Worm (Caenorhabditis elegans): ENCODE results near the gene F33H12.1.

F33H12.1 gene

ce11 chrII:2638062-2638461, 37.8 kb downstream of the F33H12.1 start, which contains the start of gene F22E5.9:
Gene F22E5.9 (plus strand): TSS chrII:2638388.
- TF ChIP-seq Y22D7AL.16 (tag; optimal IDR thresholded peaks at IDR 0.05) (no peak), pqm-1 (tag; optimal IDR thresholded peaks at IDR 0.05) (no peak), pha-2 (tag; optimal IDR thresholded peaks at IDR 0.05) (no peak), gmeb-2 (tag; optimal IDR thresholded peaks at IDR 0.05) (no peak), pat-9 (tag; optimal IDR thresholded peaks at IDR 0.05) (no peak), hlh-6 (tag; optimal IDR thresholded peaks at IDR 0.05) (no peak), zip-5 (tag; optimal IDR thresholded peaks at IDR 0.05) (no peak), hlh-15 (tag; optimal IDR thresholded peaks at IDR 0.05) (no peak), ceh-6 (GFP tag; optimal IDR thresholded peaks at IDR 0.05) (no peak), tbx-7 (tag; optimal IDR thresholded peaks at IDR 0.05) (no peak), ceh-14 (tag; optimal IDR thresholded peaks at IDR 0.05) (no peak), nfya-1 (tag; optimal IDR thresholded peaks at IDR 0.05) (no peak), lim-6 (tag; optimal IDR thresholded peaks at IDR 0.05) (no peak)

DNA sequence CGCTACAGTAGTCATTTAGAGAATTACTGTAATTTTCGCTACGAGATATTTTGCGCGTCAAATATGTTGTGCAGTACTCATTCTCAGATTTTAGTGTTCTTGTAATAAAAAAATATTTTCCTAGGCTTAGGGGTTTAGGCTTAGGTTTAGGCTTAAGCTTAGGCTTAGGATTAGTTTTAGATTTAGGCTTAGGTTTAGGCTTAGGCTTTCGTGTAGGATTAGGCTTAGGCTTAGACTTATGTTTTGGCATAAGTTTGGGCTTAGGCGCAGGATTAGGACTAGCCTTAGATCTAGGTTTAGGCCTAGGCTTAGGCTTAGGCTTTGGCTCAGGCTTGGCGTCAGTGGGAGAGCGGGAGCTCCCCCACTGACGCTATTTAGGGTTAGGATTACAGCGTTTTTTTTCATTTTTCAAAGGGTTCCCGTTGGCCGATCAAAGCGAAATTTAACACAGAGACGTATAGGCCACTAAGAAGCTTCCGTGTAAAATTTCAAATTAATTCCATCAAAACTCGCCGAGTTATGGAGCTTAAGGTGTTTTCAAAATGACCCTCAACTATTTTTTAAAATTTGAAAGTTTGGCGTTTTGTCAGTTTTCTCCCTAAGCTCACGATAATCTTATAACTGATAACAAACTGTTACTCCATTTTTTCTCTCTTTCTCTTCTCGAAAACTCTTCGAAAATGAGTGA, 39.3 kb downstream of the F33H12.1 start, which contains the start of gene F22E5.8:
Gene F22E5.8 (plus strand): TSS at position 638 of the 688 bp plus-strand sequence.
- TF ChIP-seq dve-1 (tag; optimal IDR thresholded peaks at IDR 0.05) = peak; percentile 75

DNA sequence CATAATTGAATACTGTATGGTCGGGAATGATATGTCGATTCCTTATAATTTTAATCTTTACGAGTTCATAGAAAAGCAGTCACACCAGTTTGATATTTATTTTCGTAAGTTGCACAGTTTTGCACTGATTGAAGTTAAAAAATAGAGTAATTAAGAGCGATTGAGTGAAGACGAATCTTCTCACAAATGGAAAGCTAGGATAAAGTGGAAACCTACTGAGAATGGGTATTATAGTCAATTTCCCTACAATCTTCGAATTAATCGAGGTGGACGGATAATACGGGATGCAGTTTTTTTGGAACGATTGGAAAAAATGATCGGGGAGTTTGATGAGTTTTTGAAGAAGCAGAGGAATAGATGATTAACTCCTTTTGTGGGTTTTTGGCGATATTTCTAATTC, 40.7 kb downstream of the F33H12.1 start, which contains the start of gene F22E5.23:
Gene F22E5.23 (plus strand): TSS at position 301 of the 400 bp plus-strand sequence.
- TF ChIP-seq pat-9 (tag; optimal IDR thresholded peaks at IDR 0.05) (no peak), ceh-9 (tag; optimal IDR thresholded peaks at IDR 0.05) (no peak), unc-42 (tag; optimal IDR thresholded peaks at IDR 0.05) (no peak), hlh-6 (tag; optimal IDR thresholded peaks at IDR 0.05) (no peak), hlh-13 (GFP tag; optimal IDR thresholded peaks at IDR 0.05) (no peak), madf-2 (tag; optimal IDR thresholded peaks at IDR 0.05) (no peak), ceh-24 (tag; optimal IDR thresholded peaks at IDR 0.05) (no peak), ztf-16 (tag; optimal IDR thresholded peaks at IDR 0.05) (no peak), ceh-22 (tag; optimal IDR thresholded peaks at IDR 0.05) (no peak), pax-1 (tag; optimal IDR thresholded peaks at IDR 0.05) (no peak)

DNA sequence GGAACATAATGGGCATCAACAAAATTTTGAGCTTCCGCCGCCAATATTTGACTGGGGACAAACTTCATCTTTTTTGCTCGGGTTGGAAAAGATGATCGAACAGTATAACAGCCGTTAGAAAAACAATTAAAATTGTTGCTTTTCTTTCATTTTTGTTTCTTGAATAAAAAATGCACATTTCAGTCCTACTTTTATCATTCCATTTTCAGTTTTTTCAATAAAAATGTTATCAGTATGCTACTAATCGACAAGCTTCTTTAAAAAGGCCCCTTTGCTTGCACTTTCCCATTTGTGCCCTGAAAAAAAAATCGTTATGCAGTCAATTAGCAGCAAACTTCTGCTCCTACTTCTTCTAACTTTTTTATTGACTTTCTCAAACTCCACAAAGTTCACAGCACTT, 41.5 kb downstream of the F33H12.1 start, which contains the start of gene F22E5.7:
Gene F22E5.7 (plus strand): TSS at position 301 of the 400 bp plus-strand sequence.
- no peak for TF ChIP-seq ceh-18 (tag; optimal IDR thresholded peaks at IDR 0.05)
- no peak for TF ChIP-seq K09A11.1 (tag; optimal IDR thresholded peaks at IDR 0.05; ENCODE audit: insufficient read depth)
- no peak for TF ChIP-seq hlh-13 (GFP tag; optimal IDR thresholded peaks at IDR 0.05)
- no peak for TF ChIP-seq hlh-30 (tag; optimal IDR thresholded peaks at IDR 0.05; ENCODE audit: insufficient read depth)
- TF ChIP-seq hlh-6 (tag; optimal IDR thresholded peaks at IDR 0.05) = no peak
- TF ChIP-seq K02D7.2 (tag; optimal IDR thresholded peaks at IDR 0.05) = no peak
- TF ChIP-seq C38D4.7 (GFP tag; optimal IDR thresholded peaks at IDR 0.05) = no peak
- no peak for TF ChIP-seq ceh-34 (tag; optimal IDR thresholded peaks at IDR 0.05)
- no peak for TF ChIP-seq tbx-7 (tag; optimal IDR thresholded peaks at IDR 0.05)
- no peak for TF ChIP-seq ceh-31 (tag; optimal IDR thresholded peaks at IDR 0.05)
- no peak for TF ChIP-seq pat-9 (tag; optimal IDR thresholded peaks at IDR 0.05)
- TF ChIP-seq Y22D7AL.16 (tag; optimal IDR thresholded peaks at IDR 0.05) = no peak
- TF ChIP-seq T23F11.4 (GFP tag; optimal IDR thresholded peaks at IDR 0.05) = no peak
- TF ChIP-seq pha-4 (tag; optimal IDR thresholded peaks at IDR 0.05) = no peak
- no peak for TF ChIP-seq ama-1 (optimal IDR thresholded peaks at IDR 0.05)
- no peak for TF ChIP-seq nhr-232 (tag; optimal IDR thresholded peaks at IDR 0.05)

DNA sequence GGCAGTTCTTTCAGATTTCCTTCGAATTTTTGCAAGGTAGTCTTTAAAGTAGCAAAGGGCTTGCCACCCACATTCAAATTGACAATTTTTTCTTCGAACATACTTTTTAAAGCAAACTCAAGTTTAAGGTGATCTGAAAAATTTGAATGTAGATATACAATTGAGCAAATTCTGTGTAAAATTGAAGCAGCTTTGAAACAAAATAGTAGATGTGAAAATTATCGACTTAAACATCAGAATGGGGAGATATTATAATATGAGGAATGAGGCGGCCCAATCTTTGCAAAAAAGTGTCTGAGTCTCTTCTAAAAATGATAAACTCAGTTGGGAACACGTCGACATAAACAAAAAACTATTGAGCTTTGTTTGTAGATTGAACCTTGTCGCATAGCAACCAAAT, 44.2 kb downstream of the F33H12.1 start, which contains the start of gene F22E5.11:
Gene F22E5.11 (minus strand): TSS at position 101 of the 400 bp plus-strand sequence.
- no peak for TF ChIP-seq T23F11.4 (GFP tag; optimal IDR thresholded peaks at IDR 0.05)
- TF ChIP-seq ets-4 (tag; optimal IDR thresholded peaks at IDR 0.05) = no peak
- no peak for TF ChIP-seq ztf-16 (tag; optimal IDR thresholded peaks at IDR 0.05)
- no peak for TF ChIP-seq sox-2 (GFP tag; IDR thresholded peaks at IDR 0.05)
- no peak for TF ChIP-seq elt-4 (tag; optimal IDR thresholded peaks at IDR 0.05)
- TF ChIP-seq hlh-13 (GFP tag; optimal IDR thresholded peaks at IDR 0.05) = no peak
- no peak for TF ChIP-seq madf-2 (tag; optimal IDR thresholded peaks at IDR 0.05)
- no peak for TF ChIP-seq pros-1 (tag; optimal IDR thresholded peaks at IDR 0.05)
- no peak for TF ChIP-seq F13H6.1 (tag; optimal IDR thresholded peaks at IDR 0.05)
- no peak for TF ChIP-seq tbx-2 (tag; optimal IDR thresholded peaks at IDR 0.05)
- TF ChIP-seq mec-3 (tag; optimal IDR thresholded peaks at IDR 0.05; ENCODE audit: borderline replicate concordance) = no peak
- no peak for TF ChIP-seq rnt-1 (tag; optimal IDR thresholded peaks at IDR 0.05)
- TF ChIP-seq gmeb-2 (tag; optimal IDR thresholded peaks at IDR 0.05) = no peak

All from whole organism, late embryonic.